Worm (Caenorhabditis elegans) whole organism, L2 larva: ENCODE measurements around the gene K12H6.10.

ENCODE experiments used
- R02D3.7 ChIP-seq: fragments of 150-350 bp; optimal IDR thresholded peaks from 2 replicates; lab custom pipeline; 2014; ENCODE audit warnings: missing biosample characterization, missing genetic modification characterization
- ama-1 ChIP-seq: fragments of 150-350 bp; optimal IDR thresholded peaks from 2 replicates; lab custom pipeline; 2018; ENCODE audit warnings: inconsistent platforms
- ceh-82 ChIP-seq: fragments of 150-350 bp; optimal IDR thresholded peaks from 2 replicates; lab custom pipeline; 2014; ENCODE audit warnings: missing biosample characterization, missing genetic modification characterization
- nhr-11 ChIP-seq: fragments of 150-350 bp; optimal IDR thresholded peaks from 2 replicates; lab custom pipeline; 2014; ENCODE audit warnings: missing biosample characterization, missing genetic modification characterization
- snpc-4 ChIP-seq: fragments of 150-350 bp; optimal IDR thresholded peaks from 2 replicates; lab custom pipeline; 2014; ENCODE audit warnings: missing biosample characterization, missing genetic modification characterization
- ztf-11 ChIP-seq: sonication (generic microtip); optimal IDR thresholded peaks from 2 replicates; lab custom pipeline; 2017; ENCODE audit warnings: missing biosample characterization, missing genetic modification characterization

DNA sequence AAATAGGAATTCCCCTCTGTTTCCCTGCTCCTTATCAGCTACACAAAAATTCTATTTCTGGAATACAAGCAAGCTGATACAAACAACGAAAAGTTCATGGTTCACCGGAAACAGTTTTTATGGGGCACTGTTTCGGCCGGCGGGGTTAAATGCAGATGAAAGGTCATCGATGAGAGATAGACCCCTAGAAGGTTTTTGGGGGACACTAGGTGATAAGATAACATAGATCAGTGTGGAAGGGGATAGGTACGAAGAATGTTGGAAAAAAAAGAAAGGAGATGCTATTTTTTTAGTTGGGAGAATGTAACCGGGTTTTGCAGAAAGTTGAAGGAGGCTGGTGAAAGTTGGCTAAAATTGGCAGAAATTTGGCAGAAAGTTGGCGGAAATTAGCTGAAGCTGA is 17.1 kb upstream of the K12H6.10 start:
- TF ChIP-seq nhr-11 (tag; lab: Kevin White, UChicago) (no peak), R02D3.7 (no peak), ama-1 (lab: Kevin White, UChicago) (no peak), ceh-82 (tag; lab: Kevin White, UChicago) (no peak), ztf-11 (tag; lab: Kevin White, UChicago) (no peak), snpc-4 (tag; lab: Kevin White, UChicago) (no peak)
